Worm (Caenorhabditis elegans) whole organism, L2 larva: Measurements from ENCODE around the gene C08A9.3.

Source experiments
- ceh-82 ChIP-seq: fragments of 150-350 bp; optimal IDR thresholded peaks from 2 replicates; lab custom pipeline; 2014; ENCODE audit warnings: missing biosample characterization, missing genetic modification characterization
- crh-2 ChIP-seq: sonication (generic microtip); optimal IDR thresholded peaks from 2 replicates; lab custom pipeline; 2017; ENCODE audit warnings: missing biosample characterization, missing genetic modification characterization
- egl-27 ChIP-seq: sonication (generic microtip); optimal IDR thresholded peaks from 3 replicates; lab custom pipeline; 2017; ENCODE audit warnings: missing biosample characterization, missing genetic modification reagents, missing genetic modification characterization
- fos-1 ChIP-seq: fragments of 150-350 bp; optimal IDR thresholded peaks from 2 replicates; lab custom pipeline; 2014; ENCODE audit warnings: missing biosample characterization, missing genetic modification characterization
- lin-39 ChIP-seq: fragments of 150-350 bp; optimal IDR thresholded peaks from 2 replicates; lab custom pipeline; 2014; ENCODE audit warnings: missing biosample characterization, missing genetic modification reagents, missing genetic modification characterization
- lsy-2 ChIP-seq, 2 experiments: fragments of 150-350 bp in 1 of 2; sonication (generic microtip) in 1 of 2; optimal IDR thresholded peaks; 2 replicates each; lab custom pipeline; 2014 to 2017; ENCODE audit warnings: missing biosample characterization in 2 of 2, missing genetic modification characterization in 2 of 2
- mdl-1 ChIP-seq, 2 experiments: fragments of 150-350 bp in 1 of 2; sonication (generic microtip) in 1 of 2; optimal IDR thresholded peaks; 2 replicates each; lab custom pipeline; 2017; ENCODE audit warnings: missing biosample characterization in 2 of 2, missing genetic modification characterization in 2 of 2
- nhr-12 ChIP-seq: fragments of 150-350 bp; optimal IDR thresholded peaks from 2 replicates; lab custom pipeline; 2014; ENCODE audit warnings: missing biosample characterization, missing genetic modification characterization
- nhr-129 ChIP-seq: fragments of 150-350 bp; optimal IDR thresholded peaks from 2 replicates; lab custom pipeline; 2014; ENCODE audit warnings: missing biosample characterization, missing genetic modification characterization
- nhr-6 ChIP-seq: fragments of 150-350 bp; optimal IDR thresholded peaks from 2 replicates; lab custom pipeline; 2014; ENCODE audit warnings: missing biosample characterization, missing genetic modification characterization
- nhr-77 ChIP-seq: fragments of 150-350 bp; optimal IDR thresholded peaks from 2 replicates; lab custom pipeline; 2014; ENCODE audit warnings: missing biosample characterization, missing genetic modification characterization
- unc-62 ChIP-seq: fragments of 150-350 bp; optimal IDR thresholded peaks from 2 replicates; lab custom pipeline; 2014; ENCODE audit warnings: missing biosample characterization, missing genetic modification reagents, missing genetic modification characterization
- ztf-11 ChIP-seq: sonication (generic microtip); optimal IDR thresholded peaks from 2 replicates; lab custom pipeline; 2017; ENCODE audit warnings: missing biosample characterization, missing genetic modification characterization

DNA sequence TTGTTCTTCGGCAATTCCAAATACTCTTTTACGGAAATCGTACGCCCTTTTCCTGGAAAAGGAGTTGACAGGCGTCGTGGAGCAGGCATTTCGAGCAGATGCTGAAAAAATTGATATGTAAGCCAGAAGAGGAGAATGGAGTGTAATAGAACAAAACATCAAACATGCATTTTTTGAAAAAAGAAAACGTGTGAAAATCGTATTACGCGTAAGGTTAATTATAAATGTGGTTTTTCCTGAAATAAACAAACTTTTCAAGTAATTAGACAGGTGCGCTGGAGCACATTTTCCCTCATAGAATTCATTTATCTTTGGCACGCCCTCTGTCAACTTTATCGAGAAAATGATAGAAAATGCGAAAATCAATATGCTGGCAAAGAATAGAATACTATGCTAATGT is 22.0 kb upstream of the C08A9.3 start, which contains the start of gene lido-6:
- TF ChIP-seq unc-62 (GFP tag; lab: Kevin White, UChicago) (no peak), egl-27 (tag; lab: Kevin White, UChicago) (no peak), ztf-11 (tag; lab: Kevin White, UChicago) (no peak), nhr-12 (tag; lab: Kevin White, UChicago) (no peak), nhr-129 (tag; lab: Kevin White, UChicago) (no peak), ceh-82 (no peak), crh-2 (tag; lab: Kevin White, UChicago) (no peak), fos-1 (tag; lab: Kevin White, UChicago) (no peak), lsy-2 (tag; optimal IDR thresholded peaks at IDR 0.05; lab: Kevin White, UChicago) (no peak), mdl-1 (tag; optimal IDR thresholded peaks at IDR 0.05; lab: Kevin White, UChicago) (no peak), nhr-77 (tag; lab: Kevin White, UChicago) (no peak), lin-39 (tag; lab: Kevin White, UChicago) (no peak), nhr-6 (tag; lab: Kevin White, UChicago) (no peak)
